Worm (Caenorhabditis elegans): Measurements from ENCODE around the gene Y24D9A.6.

Y24D9A.6 gene

ce11 chrIV:4441077-4441476 lies 40.9 kb upstream of the Y24D9A.6 start, which contains the start of gene fbxb-75:
TSS of gene fbxb-75 (minus strand) at chrIV:4441177.
- TF ChIP-seq flt-1 (GFP tag; IDR thresholded peaks at IDR 0.05) (no peak), hnd-1 (tag; optimal IDR thresholded peaks at IDR 0.05) (no peak), hmbx-1 (tag; optimal IDR thresholded peaks at IDR 0.05) (no peak), sea-1 (GFP tag; conservative IDR thresholded peaks at IDR 0.05) (no peak), tbx-37 (GFP tag; conservative IDR thresholded peaks at IDR 0.05) (no peak), tra-4 (tag; optimal IDR thresholded peaks at IDR 0.05) (no peak), F13C5.2 (tag; optimal IDR thresholded peaks at IDR 0.05) (no peak), ama-1 (optimal IDR thresholded peaks at IDR 0.05) (no peak), pes-1 (GFP tag; IDR thresholded peaks at IDR 0.05) (no peak), ceh-36 (tag; optimal IDR thresholded peaks at IDR 0.05) (no peak), scrt-1 (GFP tag; IDR thresholded peaks at IDR 0.05) (no peak), B0310.2 (tag; optimal IDR thresholded peaks at IDR 0.05) (no peak)

DNA sequence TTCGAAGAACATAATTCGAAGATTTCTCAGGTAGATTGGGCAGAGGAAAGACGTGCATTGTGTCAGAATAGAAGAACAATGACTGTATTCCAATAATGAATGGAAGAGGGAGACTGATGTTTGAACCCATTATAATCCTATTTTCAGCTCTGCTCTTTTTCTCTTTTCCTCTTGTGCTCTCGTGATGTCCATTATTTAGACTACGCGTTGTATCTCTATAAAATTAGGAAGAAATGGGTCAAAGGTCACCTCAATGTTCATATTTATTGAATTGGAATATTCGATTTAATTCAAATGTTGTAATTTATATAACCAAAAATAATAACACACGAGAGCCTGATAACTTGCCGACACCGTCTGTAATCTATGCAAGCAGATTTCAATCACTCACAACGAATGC lies 39.0 kb upstream of the Y24D9A.6 start, which contains the start of gene fbxb-74:
TSS of gene fbxb-74 (minus strand) at position 101 of the 400 bp plus-strand sequence.
- TF ChIP-seq hmg-4 (GFP tag; optimal IDR thresholded peaks at IDR 0.05) = no peak
- TF ChIP-seq hnd-1 (tag; optimal IDR thresholded peaks at IDR 0.05) = no peak
- no peak for TF ChIP-seq tbx-11 (GFP tag; IDR thresholded peaks at IDR 0.05)
- TF ChIP-seq ets-7 (tag; optimal IDR thresholded peaks at IDR 0.05) = no peak
- no peak for TF ChIP-seq hmbx-1 (tag; optimal IDR thresholded peaks at IDR 0.05)
- TF ChIP-seq aly-1 (tag; optimal IDR thresholded peaks at IDR 0.05) = no peak
- TF ChIP-seq scrt-1 (GFP tag; IDR thresholded peaks at IDR 0.05) = no peak
- no peak for TF ChIP-seq sea-1 (GFP tag; conservative IDR thresholded peaks at IDR 0.05)

ce11 chrIV:4437825-4438224 lies 37.6 kb upstream of the Y24D9A.6 start:
- TF ChIP-seq aly-1 (tag; optimal IDR thresholded peaks at IDR 0.05) = no peak

DNA sequence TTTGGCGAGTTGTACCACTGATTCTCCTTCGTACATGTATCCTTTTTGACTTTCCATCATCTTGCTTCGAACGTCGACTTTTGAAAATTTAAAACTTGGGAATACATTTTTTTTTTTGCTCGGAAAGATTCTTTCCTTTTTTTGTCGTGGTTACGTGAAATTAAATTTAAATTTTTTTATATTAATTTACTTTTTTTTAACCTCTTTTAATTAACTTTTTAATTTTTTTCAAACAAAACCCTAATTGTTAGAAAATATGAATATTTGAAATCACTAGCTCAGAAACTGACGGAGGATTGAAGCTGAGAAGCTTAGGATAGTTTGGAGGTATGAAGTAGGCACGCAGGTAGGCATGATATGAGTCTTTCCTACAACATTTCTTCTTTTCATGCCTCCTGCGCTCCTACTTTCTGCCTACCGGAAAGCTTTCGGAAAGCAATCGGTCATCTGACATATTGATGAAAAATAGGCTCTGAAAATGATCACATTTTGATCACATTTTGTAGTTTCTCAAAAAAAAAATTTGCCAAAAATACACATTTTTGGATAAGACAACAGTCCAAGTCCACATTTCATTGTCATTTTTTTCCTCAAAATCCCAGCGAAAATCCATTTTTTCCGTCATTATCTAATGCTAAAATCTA lies 34.4 kb upstream of the Y24D9A.6 start, which contains the start of the genes R08C7.8 and R08C7.4:
TSS of gene R08C7.8 (minus strand) at position 101 of the 644 bp plus-strand sequence.
TSS of gene R08C7.4 (plus strand) at position 594 of the 644 bp plus-strand sequence.
- TF ChIP-seq B0310.2 (tag; optimal IDR thresholded peaks at IDR 0.05) = no peak
- no peak for TF ChIP-seq pes-1 (GFP tag; IDR thresholded peaks at IDR 0.05)
- TF ChIP-seq tbx-37 (GFP tag; conservative IDR thresholded peaks at IDR 0.05) = no peak
- no peak for TF ChIP-seq tbx-11 (GFP tag; IDR thresholded peaks at IDR 0.05)
- TF ChIP-seq hmg-4 (GFP tag; optimal IDR thresholded peaks at IDR 0.05) = no peak
- TF ChIP-seq hnd-1 (tag; optimal IDR thresholded peaks at IDR 0.05) = no peak
- TF ChIP-seq flt-1 (GFP tag; IDR thresholded peaks at IDR 0.05) = no peak
- TF ChIP-seq hmbx-1 (tag; optimal IDR thresholded peaks at IDR 0.05) = no peak
- TF ChIP-seq ama-1 (optimal IDR thresholded peaks at IDR 0.05) = no peak
- no peak for TF ChIP-seq ceh-36 (tag; optimal IDR thresholded peaks at IDR 0.05)
- TF ChIP-seq aly-1 (tag; optimal IDR thresholded peaks at IDR 0.05) = no peak
- no peak for TF ChIP-seq sea-1 (GFP tag; conservative IDR thresholded peaks at IDR 0.05)
- no peak for TF ChIP-seq F13C5.2 (tag; optimal IDR thresholded peaks at IDR 0.05)
- TF ChIP-seq ceh-13 (GFP tag; optimal IDR thresholded peaks at IDR 0.05) = no peak
- TF ChIP-seq ets-7 (tag; optimal IDR thresholded peaks at IDR 0.05) = no peak
- no peak for TF ChIP-seq scrt-1 (GFP tag; IDR thresholded peaks at IDR 0.05)
- no peak for TF ChIP-seq tra-4 (tag; optimal IDR thresholded peaks at IDR 0.05)

- TF ChIP-seq hmg-4 (GFP tag; optimal IDR thresholded peaks at IDR 0.05) (no peak), ceh-36 (tag; optimal IDR thresholded peaks at IDR 0.05) (no peak), tbx-37 (GFP tag; conservative IDR thresholded peaks at IDR 0.05) (no peak), ceh-13 (GFP tag; optimal IDR thresholded peaks at IDR 0.05) (no peak), F13C5.2 (tag; optimal IDR thresholded peaks at IDR 0.05) (no peak), B0310.2 (tag; optimal IDR thresholded peaks at IDR 0.05) (no peak), ama-1 (optimal IDR thresholded peaks at IDR 0.05) (no peak), scrt-1 (GFP tag; IDR thresholded peaks at IDR 0.05) (no peak), ets-7 (tag; optimal IDR thresholded peaks at IDR 0.05) (no peak)
Observed at ce11 chrIV:4429901-4430300, 29.7 kb upstream of the Y24D9A.6 start, which contains the start of the genes str-185 and R08C7.5. TSS of gene str-185 (minus strand) at chrIV:4430001. TSS of gene R08C7.5 (plus strand) at chrIV:4430229.

DNA sequence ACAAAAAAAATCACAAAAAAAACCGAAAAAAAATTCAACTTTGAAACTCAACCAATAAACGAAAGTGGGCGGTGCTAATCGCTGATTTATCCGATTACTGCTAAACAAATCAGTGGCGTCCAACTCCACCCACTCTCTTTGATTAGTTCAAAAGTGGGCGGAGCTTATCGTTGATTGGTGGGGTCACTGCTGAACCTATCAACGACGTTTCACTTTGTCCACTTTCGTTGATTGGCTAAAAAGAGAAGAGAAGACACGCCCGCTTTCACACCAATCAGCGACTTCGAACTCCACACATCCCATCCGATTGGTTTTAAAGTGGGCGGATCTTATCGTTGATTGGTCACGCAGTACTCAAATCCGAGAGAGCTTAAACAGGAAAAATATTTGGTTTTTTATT lies 23.7 kb upstream of the Y24D9A.6 start:
- TF ChIP-seq tra-4 (tag; optimal IDR thresholded peaks at IDR 0.05) = no peak
- no peak for TF ChIP-seq tbx-11 (GFP tag; IDR thresholded peaks at IDR 0.05)
- no peak for TF ChIP-seq ceh-36 (tag; optimal IDR thresholded peaks at IDR 0.05)
- no peak for TF ChIP-seq ama-1 (optimal IDR thresholded peaks at IDR 0.05)
- no peak for TF ChIP-seq hmg-4 (GFP tag; optimal IDR thresholded peaks at IDR 0.05)
- TF ChIP-seq ceh-13 (GFP tag; optimal IDR thresholded peaks at IDR 0.05) = no peak
- TF ChIP-seq ets-7 (tag; optimal IDR thresholded peaks at IDR 0.05) = no peak

- no peak for TF ChIP-seq hmbx-1 (tag; optimal IDR thresholded peaks at IDR 0.05)
- no peak for TF ChIP-seq hmg-4 (GFP tag; optimal IDR thresholded peaks at IDR 0.05)
- TF ChIP-seq scrt-1 (GFP tag; IDR thresholded peaks at IDR 0.05) = no peak
- no peak for TF ChIP-seq hnd-1 (tag; optimal IDR thresholded peaks at IDR 0.05)
- TF ChIP-seq F13C5.2 (tag; optimal IDR thresholded peaks at IDR 0.05) = no peak
- no peak for TF ChIP-seq tbx-11 (GFP tag; IDR thresholded peaks at IDR 0.05)
- no peak for TF ChIP-seq ceh-13 (GFP tag; optimal IDR thresholded peaks at IDR 0.05)
- TF ChIP-seq aly-1 (tag; optimal IDR thresholded peaks at IDR 0.05) = no peak
- TF ChIP-seq sea-1 (GFP tag; conservative IDR thresholded peaks at IDR 0.05) = no peak
- no peak for TF ChIP-seq pes-1 (GFP tag; IDR thresholded peaks at IDR 0.05)
- no peak for TF ChIP-seq tbx-37 (GFP tag; conservative IDR thresholded peaks at IDR 0.05)
- TF ChIP-seq ets-7 (tag; optimal IDR thresholded peaks at IDR 0.05) = no peak
- TF ChIP-seq ceh-36 (tag; optimal IDR thresholded peaks at IDR 0.05) = no peak
- no peak for TF ChIP-seq tra-4 (tag; optimal IDR thresholded peaks at IDR 0.05)
- TF ChIP-seq B0310.2 (tag; optimal IDR thresholded peaks at IDR 0.05) = no peak
Observed at ce11 chrIV:4423026-4423425, 22.8 kb upstream of the Y24D9A.6 start.

ce11 chrIV:4422029-4422428 lies 21.8 kb upstream of the Y24D9A.6 start, which contains the start of gene clec-175:
TSS of gene clec-175 (plus strand) at chrIV:4422329.
- TF ChIP-seq F13C5.2 (tag; optimal IDR thresholded peaks at IDR 0.05) (no peak), ets-7 (tag; optimal IDR thresholded peaks at IDR 0.05) (no peak), tra-4 (tag; optimal IDR thresholded peaks at IDR 0.05) (no peak), scrt-1 (GFP tag; IDR thresholded peaks at IDR 0.05) (no peak), aly-1 (tag; optimal IDR thresholded peaks at IDR 0.05) (no peak), sea-1 (GFP tag; conservative IDR thresholded peaks at IDR 0.05) (no peak), ama-1 (optimal IDR thresholded peaks at IDR 0.05) (no peak), flt-1 (GFP tag; IDR thresholded peaks at IDR 0.05) (no peak), ceh-36 (tag; optimal IDR thresholded peaks at IDR 0.05) (no peak), hmg-4 (GFP tag; optimal IDR thresholded peaks at IDR 0.05) (no peak), pes-1 (GFP tag; IDR thresholded peaks at IDR 0.05) (no peak), hnd-1 (tag; optimal IDR thresholded peaks at IDR 0.05) (no peak), tbx-11 (GFP tag; IDR thresholded peaks at IDR 0.05) (no peak), ceh-13 (GFP tag; optimal IDR thresholded peaks at IDR 0.05) (no peak), hmbx-1 (tag; optimal IDR thresholded peaks at IDR 0.05) (no peak), tbx-37 (GFP tag; conservative IDR thresholded peaks at IDR 0.05) (no peak), B0310.2 (tag; optimal IDR thresholded peaks at IDR 0.05) (no peak)
